Worm (Caenorhabditis elegans) whole organism, L3 larva: ENCODE data around the gene Y62H9A.11.

ENCODE experiments used
- R02D3.7 ChIP-seq: fragments of 150-350 bp; optimal IDR thresholded peaks from 2 replicates; lab custom pipeline; 2014; ENCODE audit warnings: missing biosample characterization, missing genetic modification characterization
- ZK546.5 ChIP-seq: sonication (generic microtip); optimal IDR thresholded peaks from 2 replicates; lab custom pipeline; 2017; ENCODE audit warnings: missing biosample characterization, missing genetic modification characterization
- ama-1 ChIP-seq: fragments of 150-350 bp; optimal IDR thresholded peaks from 2 replicates; lab custom pipeline; 2018
- ceh-16 ChIP-seq: sonication (generic microtip); optimal IDR thresholded peaks from 2 replicates; lab custom pipeline; 2017; ENCODE audit warnings: missing biosample characterization, missing genetic modification characterization
- ceh-28 ChIP-seq: fragments of 150-350 bp; optimal IDR thresholded peaks from 2 replicates; lab custom pipeline; 2014; ENCODE audit warnings: missing biosample characterization, missing genetic modification reagents, missing genetic modification characterization
- daf-12 ChIP-seq: fragments of 150-350 bp; optimal IDR thresholded peaks from 2 replicates; lab custom pipeline; 2014; ENCODE audit warnings: missing biosample characterization, missing genetic modification reagents, missing genetic modification characterization
- egl-27 ChIP-seq: sonication (generic microtip); optimal IDR thresholded peaks from 4 replicates; lab custom pipeline; 2017; ENCODE audit warnings: missing biosample characterization, missing genetic modification reagents, missing genetic modification characterization
- egl-5 ChIP-seq: fragments of 150-350 bp; optimal IDR thresholded peaks from 2 replicates; lab custom pipeline; 2017; ENCODE audit warnings: missing biosample characterization, missing genetic modification reagents, missing genetic modification characterization, inconsistent platforms
- elt-1 ChIP-seq: fragments of 150-350 bp; optimal IDR thresholded peaks from 2 replicates; lab custom pipeline; 2014; ENCODE audit warnings: missing biosample characterization, missing genetic modification characterization
- elt-3 ChIP-seq, 3 experiments: fragments of 150-350 bp in 1 of 3; sonication (generic microtip) in 2 of 3; optimal IDR thresholded peaks; 2 replicates in 2 of 3; 4 replicates in 1 of 3; lab custom pipeline; 2014 to 2017; ENCODE audit warnings: missing biosample characterization in 3 of 3, missing genetic modification characterization in 3 of 3
- fkh-2 ChIP-seq: fragments of 150-350 bp; optimal IDR thresholded peaks from 2 replicates; lab custom pipeline; 2014; ENCODE audit warnings: missing biosample characterization, missing genetic modification reagents, missing genetic modification characterization
- fos-1 ChIP-seq: fragments of 150-350 bp; optimal IDR thresholded peaks from 2 replicates; lab custom pipeline; 2014; ENCODE audit warnings: missing biosample characterization, missing genetic modification characterization
- hmg-11 ChIP-seq: sonication (generic microtip); optimal IDR thresholded peaks from 2 replicates; lab custom pipeline; 2016; ENCODE audit warnings: missing genetic modification characterization, missing compliant biosample characterization
- jun-1 ChIP-seq: fragments of 150-350 bp; optimal IDR thresholded peaks from 2 replicates; lab custom pipeline; 2014; ENCODE audit warnings: missing biosample characterization, missing genetic modification reagents, missing genetic modification characterization
- lin-15B ChIP-seq: fragments of 150-350 bp; optimal IDR thresholded peaks from 2 replicates; lab custom pipeline; 2014; ENCODE audit warnings: missing biosample characterization, missing genetic modification characterization
- lin-39 ChIP-seq: fragments of 150-350 bp; optimal IDR thresholded peaks from 2 replicates; lab custom pipeline; 2018; ENCODE audit warnings: missing biosample characterization, missing genetic modification reagents, missing genetic modification characterization
- lsy-12 ChIP-seq: sonication (generic microtip); optimal IDR thresholded peaks from 2 replicates; lab custom pipeline; 2016; ENCODE audit warnings: mild to moderate bottlenecking, missing genetic modification characterization, missing compliant biosample characterization
- mdl-1 ChIP-seq: fragments of 150-350 bp; optimal IDR thresholded peaks from 2 replicates; lab custom pipeline; 2014; ENCODE audit warnings: missing biosample characterization, missing genetic modification characterization
- nhr-11 ChIP-seq: fragments of 150-350 bp; optimal IDR thresholded peaks from 2 replicates; lab custom pipeline; 2014; ENCODE audit warnings: missing biosample characterization, missing genetic modification characterization
- nhr-12 ChIP-seq: fragments of 150-350 bp; optimal IDR thresholded peaks from 2 replicates; lab custom pipeline; 2014; ENCODE audit warnings: missing biosample characterization, missing genetic modification characterization
- nhr-23 ChIP-seq: fragments of 150-350 bp; optimal IDR thresholded peaks from 2 replicates; lab custom pipeline; 2014; ENCODE audit warnings: missing biosample characterization, missing genetic modification reagents, missing genetic modification characterization
- nhr-25 ChIP-seq: sonication (generic microtip); optimal IDR thresholded peaks from 2 replicates; lab custom pipeline; 2017; ENCODE audit warnings: missing biosample characterization, missing genetic modification characterization
- nhr-28 ChIP-seq: fragments of 150-350 bp; optimal IDR thresholded peaks from 2 replicates; lab custom pipeline; 2014; ENCODE audit warnings: missing biosample characterization, missing genetic modification characterization
- nhr-43 ChIP-seq: sonication (generic microtip); optimal IDR thresholded peaks from 2 replicates; lab custom pipeline; 2016; ENCODE audit warnings: mild to moderate bottlenecking, missing genetic modification characterization, missing compliant biosample characterization; ENCODE audit not compliant: poor library complexity, severe bottlenecking
- nhr-67 ChIP-seq: fragments of 150-350 bp; optimal IDR thresholded peaks from 2 replicates; lab custom pipeline; 2014; ENCODE audit warnings: missing biosample characterization, missing genetic modification characterization
- nhr-76 ChIP-seq: fragments of 150-350 bp; sonication (generic microtip); optimal IDR thresholded peaks from 5 replicates; lab custom pipeline; 2014; ENCODE audit warnings: missing biosample characterization, missing genetic modification characterization
- nhr-77 ChIP-seq: fragments of 150-350 bp; optimal IDR thresholded peaks from 2 replicates; lab custom pipeline; 2014; ENCODE audit warnings: missing biosample characterization, missing genetic modification characterization
- pha-4 ChIP-seq: fragments of 150-350 bp; optimal IDR thresholded peaks from 2 replicates; lab custom pipeline; 2014; ENCODE audit warnings: missing biosample characterization, missing genetic modification reagents, missing genetic modification characterization
- skn-1 ChIP-seq: fragments of 150-350 bp; optimal IDR thresholded peaks from 2 replicates; lab custom pipeline; 2014; ENCODE audit warnings: missing biosample characterization, missing genetic modification characterization
- snpc-4 ChIP-seq: fragments of 150-350 bp; optimal IDR thresholded peaks from 2 replicates; lab custom pipeline; 2014; ENCODE audit warnings: missing biosample characterization, missing genetic modification characterization
- unc-39 ChIP-seq: sonication (generic microtip); optimal IDR thresholded peaks from 4 replicates; lab custom pipeline; 2017; ENCODE audit warnings: missing biosample characterization, missing genetic modification characterization
- unc-62 ChIP-seq: fragments of 150-350 bp; sonication (generic microtip); optimal IDR thresholded peaks from 4 replicates; lab custom pipeline; 2014; ENCODE audit warnings: missing biosample characterization, missing genetic modification reagents, missing genetic modification characterization
- zag-1 ChIP-seq: fragments of 150-350 bp; optimal IDR thresholded peaks from 2 replicates; lab custom pipeline; 2014; ENCODE audit warnings: missing biosample characterization, missing genetic modification characterization
- ztf-11 ChIP-seq: fragments of 150-350 bp; optimal IDR thresholded peaks from 2 replicates; lab custom pipeline; 2014; ENCODE audit warnings: missing biosample characterization, missing genetic modification characterization
- ztf-4 ChIP-seq: fragments of 150-350 bp; optimal IDR thresholded peaks from 2 replicates; lab custom pipeline; 2014; ENCODE audit warnings: missing biosample characterization, missing genetic modification characterization

Y62H9A.11 gene

DNA sequence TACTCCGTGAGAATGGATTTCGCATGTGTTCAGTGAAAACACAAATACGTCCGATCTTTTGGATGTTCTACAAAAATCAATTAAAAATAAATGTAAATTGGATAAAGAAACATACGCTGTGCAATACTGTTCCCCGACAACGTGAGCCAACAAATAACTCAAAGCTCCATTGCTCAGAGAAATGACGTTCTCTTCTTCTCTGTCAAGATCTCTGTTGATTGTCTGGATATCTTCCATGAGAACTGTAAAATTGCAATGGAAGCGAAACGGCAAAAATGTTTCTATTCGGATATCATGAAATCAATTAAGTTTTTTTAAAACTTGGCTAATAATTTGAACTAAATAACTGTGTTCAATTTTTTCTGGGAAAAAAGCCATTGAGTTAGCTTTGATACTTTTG, 10.5 kb downstream of the Y62H9A.11 start:
- no peak for TF ChIP-seq ceh-16 (tag; lab: Kevin White, UChicago)
- no peak for TF ChIP-seq nhr-25 (tag; lab: Kevin White, UChicago)
- no peak for TF ChIP-seq nhr-28
- TF ChIP-seq nhr-76 (tag; lab: Kevin White, UChicago), result no peak
- no peak for TF ChIP-seq daf-12 (tag; lab: Kevin White, UChicago)
- TF ChIP-seq jun-1, result no peak
- no peak for TF ChIP-seq nhr-77 (tag; lab: Kevin White, UChicago)
- no peak for TF ChIP-seq snpc-4 (tag; lab: Kevin White, UChicago)
- TF ChIP-seq ama-1 (lab: Kevin White, UChicago), result no peak
- TF ChIP-seq nhr-43 (tag; lab: Kevin White, UChicago), result no peak
- TF ChIP-seq skn-1 (tag; lab: Kevin White, UChicago), result no peak
- no peak for TF ChIP-seq nhr-11 (tag; lab: Kevin White, UChicago)
- no peak for TF ChIP-seq ztf-4
- TF ChIP-seq lin-15B (tag; lab: Kevin White, UChicago), result no peak
- no peak for TF ChIP-seq unc-62
- TF ChIP-seq zag-1, result no peak

DNA sequence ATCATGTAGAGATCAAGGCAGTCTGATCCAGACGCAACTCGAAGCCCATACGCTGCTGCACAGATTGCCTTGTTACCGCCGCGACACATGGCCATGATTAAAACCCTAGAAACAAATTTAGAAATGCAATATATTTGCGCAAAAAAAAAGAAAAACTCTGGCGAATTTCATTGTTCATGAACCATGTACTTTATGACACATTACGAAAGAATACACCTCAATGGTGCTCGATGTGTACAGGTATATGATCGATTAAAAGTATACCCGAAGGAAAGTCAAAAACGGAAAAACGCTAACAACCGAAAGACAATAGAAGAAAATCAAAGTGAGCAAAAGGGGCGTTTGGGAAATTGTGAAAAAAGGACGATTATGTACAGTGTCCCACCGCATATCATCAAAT, 14.8 kb downstream of the Y62H9A.11 start, which contains the start of gene Y62H9A.8:
Y62H9A.8 (minus strand) TSS at position 101 of the 400 bp plus-strand sequence.
- no peak for TF ChIP-seq nhr-67 (tag; lab: Kevin White, UChicago)
- TF ChIP-seq ZK546.5 (tag; lab: Kevin White, UChicago), result no peak
- TF ChIP-seq nhr-25 (tag; lab: Kevin White, UChicago), result no peak
- no peak for TF ChIP-seq snpc-4 (tag; lab: Kevin White, UChicago)
- no peak for TF ChIP-seq jun-1
- TF ChIP-seq unc-39 (tag; lab: Kevin White, UChicago), result no peak
- no peak for TF ChIP-seq ztf-11 (tag; lab: Kevin White, UChicago)
- TF ChIP-seq R02D3.7, result no peak
- TF ChIP-seq lin-15B (tag; lab: Kevin White, UChicago), result no peak
- no peak for TF ChIP-seq ceh-28
- TF ChIP-seq elt-1 (tag; lab: Kevin White, UChicago), result no peak
- no peak for TF ChIP-seq nhr-43 (tag; lab: Kevin White, UChicago)
- no peak for TF ChIP-seq nhr-12 (tag; lab: Kevin White, UChicago)
- TF ChIP-seq pha-4 (tag; lab: Kevin White, UChicago), result no peak

DNA sequence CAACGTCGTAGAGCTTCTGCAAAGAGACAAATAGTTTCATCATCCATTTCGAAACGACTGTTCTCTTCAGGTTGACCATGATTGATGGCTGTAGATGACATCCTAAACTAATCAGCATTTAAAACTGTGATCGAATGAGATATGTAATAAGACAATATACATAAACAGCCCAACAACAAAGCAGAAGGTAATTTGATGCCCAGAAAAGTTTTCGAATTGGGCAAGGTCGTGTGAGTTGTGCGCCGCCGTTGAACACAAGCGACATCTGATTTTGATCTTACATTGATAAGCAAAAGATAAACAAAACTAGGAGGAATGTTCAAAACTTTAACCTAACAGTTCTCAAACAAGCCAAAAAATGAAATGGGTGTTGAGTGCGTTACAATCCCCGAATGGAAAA, 21.6 kb downstream of the Y62H9A.11 start, which contains the start of gene Y62H9A.7:
Y62H9A.7 (minus strand) TSS at position 101 of the 400 bp plus-strand sequence.
- no peak for TF ChIP-seq nhr-11 (tag; lab: Kevin White, UChicago)
- TF ChIP-seq skn-1 (tag; lab: Kevin White, UChicago), result no peak
- TF ChIP-seq unc-39 (tag; lab: Kevin White, UChicago), result no peak
- TF ChIP-seq nhr-43 (tag; lab: Kevin White, UChicago), result no peak
- no peak for TF ChIP-seq egl-5 (tag; lab: Kevin White, UChicago)
- no peak for TF ChIP-seq lin-39 (tag; lab: Kevin White, UChicago)
- TF ChIP-seq snpc-4 (tag; lab: Kevin White, UChicago), result no peak
- TF ChIP-seq lsy-12 (tag; lab: Kevin White, UChicago), result no peak
- no peak for TF ChIP-seq egl-27

DNA sequence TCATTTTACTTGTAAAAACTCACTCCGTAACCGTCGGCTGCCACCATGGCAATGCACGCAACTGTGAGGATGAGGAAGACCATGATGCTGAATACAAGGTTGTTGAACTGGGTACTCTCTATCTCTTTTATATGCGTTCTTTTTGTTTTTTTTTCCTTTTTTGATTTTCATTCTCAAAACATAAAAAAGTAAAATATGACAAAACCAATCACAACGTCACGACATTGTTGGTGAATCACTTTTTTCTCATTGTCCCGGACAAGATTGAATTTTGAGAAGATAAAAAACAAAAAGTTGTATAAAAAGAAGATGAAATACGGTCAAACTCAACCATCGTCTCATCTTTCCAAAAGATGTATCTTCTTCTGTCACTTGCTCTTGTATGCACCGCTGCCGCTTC, 24.4 kb downstream of the Y62H9A.11 start, which contains the start of the genes Y62H9A.5 and ule-5:
Y62H9A.5 (minus strand) TSS at position 101 of the 400 bp plus-strand sequence.
ule-5 (plus strand) TSS at position 328 of the 400 bp plus-strand sequence.
- TF ChIP-seq zag-1, result no peak
- TF ChIP-seq, all 47 proteins: peak for 0

DNA sequence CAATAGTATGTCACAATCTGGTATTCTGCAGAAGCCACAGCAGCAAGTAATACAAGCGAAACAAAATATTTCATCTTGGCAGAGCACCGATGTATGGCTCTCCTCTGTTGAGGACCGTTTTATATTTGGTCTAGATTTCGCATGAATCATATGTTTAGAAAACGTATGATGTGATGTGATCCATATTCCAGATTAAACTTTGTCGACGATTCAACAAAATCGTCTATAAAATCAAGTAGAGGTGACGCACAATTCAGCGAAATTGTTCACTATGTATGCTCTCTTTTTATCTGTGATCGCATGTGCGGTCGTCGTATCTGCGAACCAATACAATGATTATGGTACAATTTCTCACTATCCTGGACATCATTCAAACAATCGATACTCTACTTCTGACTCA, 27.3 kb downstream of the Y62H9A.11 start, which contains the start of the genes Y62H9A.3 and Y62H9A.4:
Y62H9A.3 (minus strand) TSS at position 101 of the 400 bp plus-strand sequence.
Y62H9A.4 (plus strand) TSS at position 256 of the 400 bp plus-strand sequence.
- TF ChIP-seq nhr-77 (tag; lab: Kevin White, UChicago), result no peak
- TF ChIP-seq nhr-11 (tag; lab: Kevin White, UChicago), result no peak
- no peak for TF ChIP-seq mdl-1
- TF ChIP-seq zag-1, result no peak
- no peak for TF ChIP-seq R02D3.7
- TF ChIP-seq ceh-28, result no peak
- no peak for TF ChIP-seq hmg-11 (tag; lab: Kevin White, UChicago)
- TF ChIP-seq fos-1, result no peak
- TF ChIP-seq lsy-12 (tag; lab: Kevin White, UChicago), result no peak
- TF ChIP-seq nhr-67 (tag; lab: Kevin White, UChicago), result no peak
- TF ChIP-seq daf-12 (tag; lab: Kevin White, UChicago), result no peak
- TF ChIP-seq elt-1 (tag; lab: Kevin White, UChicago), result no peak
- no peak for TF ChIP-seq fkh-2 (tag; lab: Kevin White, UChicago)
- TF ChIP-seq egl-5 (tag; lab: Kevin White, UChicago), result no peak
- TF ChIP-seq elt-3 (tag; optimal IDR thresholded peaks at IDR 0.05; lab: Kevin White, UChicago), result no peak
- TF ChIP-seq skn-1 (tag; lab: Kevin White, UChicago), result no peak
- no peak for TF ChIP-seq nhr-23
